Fruit fly (Drosophila melanogaster) whole organism, embryonic: ENCODE data around the gene fmt.

Source experiments
- Adf1 ChIP-seq: fragments of 200-800 bp; sonication (Bioruptor generic); IDR thresholded peaks from 2 replicates; pipeline ENCODE4 v1.3.6; 2022; ENCODE audit warnings: missing biosample characterization, missing genetic modification characterization
- B-H1 ChIP-seq: fragments of 200-800 bp; sonication (Bioruptor generic); IDR thresholded peaks from 3 replicates; pipeline ENCODE4 v1.3.6; 2022; ENCODE audit warnings: missing biosample characterization, missing genetic modification characterization
- CG10654 ChIP-seq: fragments of 200-800 bp; sonication (Bioruptor generic); optimal IDR thresholded peaks from 2 replicates; lab custom pipeline; 2016; ENCODE audit warnings: missing biosample characterization, missing genetic modification characterization
- CG13287 ChIP-seq: fragments of 200-800 bp; sonication (Bioruptor generic); IDR thresholded peaks from 2 replicates; pipeline ENCODE4 v1.3.6; 2022; ENCODE audit warnings: missing biosample characterization, missing genetic modification characterization; ENCODE audit not compliant: partially characterized antibody
- CG15601 ChIP-seq: fragments of 200-800 bp; sonication (Bioruptor generic); optimal IDR thresholded peaks from 3 replicates; lab custom pipeline; 2019; ENCODE audit warnings: missing biosample characterization, mild to moderate bottlenecking, missing genetic modification characterization, moderate library complexity
- CG1603 ChIP-seq: fragments of 200-800 bp; sonication (Bioruptor generic); optimal IDR thresholded peaks from 2 replicates; lab custom pipeline; 2019; ENCODE audit warnings: missing biosample characterization, mild to moderate bottlenecking, missing genetic modification characterization, moderate library complexity
- CG1647 ChIP-seq: fragments of 200-800 bp; sonication (Bioruptor generic); optimal IDR thresholded peaks from 3 replicates; lab custom pipeline; 2016; ENCODE audit warnings: missing biosample characterization, missing genetic modification characterization
- CG16813 ChIP-seq: fragments of 200-800 bp; sonication (Bioruptor generic); IDR thresholded peaks from 3 replicates; pipeline ENCODE4 v1.3.6; 2022; ENCODE audit warnings: missing biosample characterization, missing genetic modification characterization; ENCODE audit not compliant: partially characterized antibody
- CG18476 ChIP-seq: fragments of 200-800 bp; sonication (Bioruptor generic); optimal IDR thresholded peaks from 2 replicates; lab custom pipeline; 2016; ENCODE audit warnings: missing biosample characterization, mild to moderate bottlenecking, missing genetic modification characterization
- CG2120 ChIP-seq: fragments of 200-800 bp; sonication (Bioruptor generic); optimal IDR thresholded peaks from 3 replicates; lab custom pipeline; 2016; ENCODE audit warnings: missing biosample characterization, missing genetic modification characterization
- CG30403 ChIP-seq: fragments of 200-800 bp; sonication (Bioruptor generic); optimal IDR thresholded peaks from 3 replicates; lab custom pipeline; 2016; ENCODE audit warnings: missing biosample characterization, missing genetic modification characterization
- CG31365 ChIP-seq: fragments of 200-800 bp; sonication (Bioruptor generic); optimal IDR thresholded peaks from 2 replicates; lab custom pipeline; 2018; ENCODE audit warnings: missing biosample characterization, mild to moderate bottlenecking, missing genetic modification characterization
- CG32772 ChIP-seq: fragments of 200-800 bp; sonication (Bioruptor generic); IDR thresholded peaks from 2 replicates; pipeline ENCODE4 v1.3.6; 2022; ENCODE audit warnings: missing biosample characterization, missing genetic modification characterization
- CG3847 ChIP-seq: fragments of 200-800 bp; sonication (Bioruptor generic); IDR thresholded peaks from 2 replicates; pipeline ENCODE4 v1.3.6; 2022; ENCODE audit warnings: missing biosample characterization, missing genetic modification characterization
- CG4707 ChIP-seq: fragments of 200-800 bp; sonication (Bioruptor generic); optimal IDR thresholded peaks from 2 replicates; lab custom pipeline; 2018; ENCODE audit warnings: missing biosample characterization, mild to moderate bottlenecking, missing genetic modification characterization, moderate library complexity
- CG5180 ChIP-seq: fragments of 200-800 bp; sonication (Bioruptor generic); optimal IDR thresholded peaks from 3 replicates; lab custom pipeline; 2017; ENCODE audit warnings: missing biosample characterization, missing genetic modification characterization, mild to moderate bottlenecking, moderate library complexity, missing genetic modification reagents
- CG6683 ChIP-seq: fragments of 200-800 bp; sonication (Bioruptor generic); optimal IDR thresholded peaks from 2 replicates; lab custom pipeline; 2017; ENCODE audit warnings: missing biosample characterization, mild to moderate bottlenecking, missing genetic modification characterization, missing genetic modification reagents
- CG6765 ChIP-seq: fragments of 200-800 bp; sonication (Bioruptor generic); optimal IDR thresholded peaks from 3 replicates; lab custom pipeline; 2017; ENCODE audit warnings: missing biosample characterization, mild to moderate bottlenecking, missing genetic modification characterization
- CG8290 ChIP-seq, 3 experiments: fragments of 200-800 bp; sonication (Bioruptor generic); optimal IDR thresholded peaks; 2 replicates each; lab custom pipeline; 2016 to 2019; ENCODE audit warnings: missing biosample characterization in 3 of 3, missing genetic modification characterization in 3 of 3, mild to moderate bottlenecking in 2 of 3, moderate library complexity in 1 of 3
- CG8944 ChIP-seq: fragments of 200-800 bp; sonication (Bioruptor generic); optimal IDR thresholded peaks from 3 replicates; lab custom pipeline; 2016; ENCODE audit warnings: missing biosample characterization, missing genetic modification characterization
- Camta ChIP-seq: fragments of 200-800 bp; sonication (Bioruptor generic); optimal IDR thresholded peaks from 2 replicates; lab custom pipeline; 2016; ENCODE audit warnings: missing biosample characterization, missing genetic modification characterization
- Deaf1 ChIP-seq: fragments of 200-800 bp; optimal IDR thresholded peaks from 3 replicates; lab custom pipeline; 2019; ENCODE audit warnings: missing biosample characterization, mild to moderate bottlenecking, missing genetic modification characterization, moderate library complexity
- Gsc ChIP-seq: fragments of 200-800 bp; sonication (Bioruptor generic); IDR thresholded peaks from 2 replicates; pipeline ENCODE4 v1.3.6; 2022; ENCODE audit warnings: missing biosample characterization, missing genetic modification characterization
- Gug ChIP-seq: fragments of 200-800 bp; sonication (Bioruptor generic); IDR thresholded peaks from 4 replicates; pipeline ENCODE4 v1.3.6; 2022; ENCODE audit warnings: missing biosample characterization, missing genetic modification characterization
- Med ChIP-seq: fragments of 200-800 bp; sonication (Bioruptor generic); peaks from one replicate; lab custom pipeline; 2016; ENCODE audit warnings: missing biosample characterization, missing genetic modification characterization, mild to moderate bottlenecking, inconsistent platforms, moderate library complexity
- NC2α ChIP-seq: fragments of 200-800 bp; sonication (Bioruptor generic); optimal IDR thresholded peaks from 2 replicates; lab custom pipeline; 2016; ENCODE audit warnings: missing biosample characterization, missing genetic modification characterization
- NC2β ChIP-seq: fragments of 200-800 bp; sonication (Bioruptor generic); optimal IDR thresholded peaks from 2 replicates; lab custom pipeline; 2016; ENCODE audit warnings: missing biosample characterization, missing genetic modification characterization
- Nf-YB ChIP-seq: fragments of 200-800 bp; sonication (Bioruptor generic); optimal IDR thresholded peaks from 3 replicates; lab custom pipeline; 2019; ENCODE audit warnings: missing biosample characterization, mild to moderate bottlenecking, missing genetic modification characterization, moderate library complexity
- Oli ChIP-seq: fragments of 200-800 bp; sonication (Bioruptor generic); optimal IDR thresholded peaks from 2 replicates; lab custom pipeline; 2018; ENCODE audit warnings: missing biosample characterization, mild to moderate bottlenecking, missing genetic modification characterization, moderate library complexity
- Six4 ChIP-seq: fragments of 200-800 bp; sonication (Bioruptor generic); optimal IDR thresholded peaks from 2 replicates; lab custom pipeline; 2016; ENCODE audit warnings: missing biosample characterization, missing genetic modification characterization
- Ssrp ChIP-seq: fragments of 200-800 bp; sonication (Bioruptor generic); optimal IDR thresholded peaks from 2 replicates; lab custom pipeline; 2018; ENCODE audit warnings: missing biosample characterization, mild to moderate bottlenecking, missing genetic modification characterization, moderate library complexity
- Xbp1 ChIP-seq: fragments of 200-800 bp; sonication (Bioruptor generic); optimal IDR thresholded peaks from 3 replicates; lab custom pipeline; 2016; ENCODE audit warnings: missing biosample characterization, mild to moderate bottlenecking, missing genetic modification characterization
- Xrp1 ChIP-seq: fragments of 200-800 bp; sonication (Bioruptor generic); IDR thresholded peaks from 2 replicates; pipeline ENCODE4 v1.3.6; 2022; ENCODE audit warnings: missing biosample characterization, missing genetic modification characterization
- corto ChIP-seq: fragments of 200-800 bp; sonication (Bioruptor generic); optimal IDR thresholded peaks from 2 replicates; lab custom pipeline; 2016; ENCODE audit warnings: missing biosample characterization, mild to moderate bottlenecking, missing genetic modification characterization, moderate library complexity
- dati ChIP-seq: fragments of 200-800 bp; sonication (Bioruptor generic); IDR thresholded peaks from 2 replicates; pipeline ENCODE4 v1.3.6; 2022; ENCODE audit warnings: missing biosample characterization, missing genetic modification characterization
- dm ChIP-seq: fragments of 200-800 bp; sonication (Bioruptor generic); optimal IDR thresholded peaks from 3 replicates; lab custom pipeline; 2016; ENCODE audit warnings: missing biosample characterization, missing genetic modification characterization
- ewg ChIP-seq: fragments of 200-800 bp; sonication (Bioruptor generic); optimal IDR thresholded peaks from 3 replicates; lab custom pipeline; 2017; ENCODE audit warnings: mild to moderate bottlenecking, missing biosample characterization, missing genetic modification reagents, missing genetic modification characterization
- fd102C ChIP-seq: fragments of 200-800 bp; sonication (Bioruptor generic); optimal IDR thresholded peaks from 2 replicates; lab custom pipeline; 2018; ENCODE audit warnings: missing biosample characterization, mild to moderate bottlenecking, missing genetic modification characterization, moderate library complexity
- fd3F ChIP-seq: fragments of 200-800 bp; sonication (Bioruptor generic); optimal IDR thresholded peaks from 2 replicates; lab custom pipeline; 2018; ENCODE audit warnings: missing biosample characterization, mild to moderate bottlenecking, missing genetic modification characterization, moderate library complexity
- fd96Cb ChIP-seq: fragments of 200-800 bp; sonication (Bioruptor generic); optimal IDR thresholded peaks from 2 replicates; lab custom pipeline; 2018; ENCODE audit warnings: missing biosample characterization, mild to moderate bottlenecking, missing genetic modification characterization, moderate library complexity
- insv ChIP-seq, 2 experiments: fragments of 200-800 bp; sonication (Bioruptor generic); optimal IDR thresholded peaks; 3 replicates each; lab custom pipeline; 2016 to 2018; ENCODE audit warnings: missing biosample characterization in 2 of 2, missing genetic modification characterization in 2 of 2
- kah ChIP-seq: fragments of 200-800 bp; sonication (Bioruptor generic); optimal IDR thresholded peaks from 2 replicates; lab custom pipeline; 2018; ENCODE audit warnings: missing biosample characterization, mild to moderate bottlenecking, missing genetic modification characterization
- onecut ChIP-seq: fragments of 200-800 bp; sonication (Bioruptor generic); IDR thresholded peaks from 2 replicates; pipeline ENCODE4 v1.3.6; 2022; ENCODE audit warnings: missing biosample characterization, missing genetic modification characterization
- p53 ChIP-seq: fragments of 200-800 bp; sonication (Bioruptor generic); optimal IDR thresholded peaks from 2 replicates; lab custom pipeline; 2016; ENCODE audit warnings: missing biosample characterization, missing genetic modification characterization
- pros ChIP-seq: fragments of 200-800 bp; sonication (Bioruptor generic); optimal IDR thresholded peaks from 3 replicates; lab custom pipeline; 2019; ENCODE audit warnings: missing biosample characterization, mild to moderate bottlenecking, missing genetic modification characterization, moderate library complexity
- schlank ChIP-seq: fragments of 200-800 bp; sonication (Bioruptor generic); optimal IDR thresholded peaks from 2 replicates; lab custom pipeline; 2018; ENCODE audit warnings: missing biosample characterization, mild to moderate bottlenecking, missing genetic modification characterization
- sna ChIP-seq: fragments of 200-800 bp; sonication (Bioruptor generic); IDR thresholded peaks from 2 replicates; pipeline ENCODE4 v1.3.6; 2022; ENCODE audit warnings: missing biosample characterization, missing genetic modification characterization; ENCODE audit not compliant: partially characterized antibody
- twi ChIP-seq: fragments of 200-800 bp; optimal IDR thresholded peaks from 2 replicates; lab custom pipeline; 2019; ENCODE audit warnings: missing biosample characterization, mild to moderate bottlenecking, missing genetic modification characterization, moderate library complexity
- wek ChIP-seq: fragments of 200-800 bp; sonication (Bioruptor generic); optimal IDR thresholded peaks from 3 replicates; lab custom pipeline; 2018; ENCODE audit warnings: missing biosample characterization, mild to moderate bottlenecking, missing genetic modification characterization, moderate library complexity

The fmt gene

dm6 chr3L:6215976-6216786 lies 42.5 kb upstream of the fmt start (continued):
- TF ChIP-seq CG2120 (GFP tag; lab: Kevin White, UChicago) (no peak), CG4707 (GFP tag; lab: Kevin White, UChicago) (peak; percentile 40), Xrp1 (GFP tag; lab: Robert Waterston, UW) (peak; percentile 57), onecut (peak; percentile 54), CG18476 (GFP tag; lab: Kevin White, UChicago) (no peak), CG15601 (no peak), schlank (tag; lab: Kevin White, UChicago) (peak; percentile 28), Med (GFP tag; lab: Kevin White, UChicago) (peak; percentile 85), p53 (GFP tag; lab: Kevin White, UChicago) (no peak), CG5180 (GFP tag; lab: Kevin White, UChicago) (peak; percentile 64), Deaf1 (peak; percentile 22), NC2β (no peak), CG30403 (GFP tag; lab: Kevin White, UChicago) (no peak), Adf1 (GFP tag; lab: Robert Waterston, UW) (no peak), CG1647 (GFP tag; lab: Kevin White, UChicago) (no peak), NC2α (GFP tag; lab: Kevin White, UChicago) (no peak), Camta (GFP tag; lab: Kevin White, UChicago) (no peak), CG31365 (peak; percentile 67), Gug (GFP tag; lab: Robert Waterston, UW) (no peak), CG6683 (GFP tag; lab: Kevin White, UChicago) (no peak), kah (GFP tag; lab: Kevin White, UChicago) (peak; percentile 55), fd96Cb (peak; percentile 17), CG6765 (GFP tag; lab: Kevin White, UChicago) (peak; percentile 53), dati (no peak), CG16813 (GFP tag; lab: Robert Waterston, UW) (no peak), corto (GFP tag; lab: Kevin White, UChicago) (no peak), CG32772 (GFP tag; lab: Robert Waterston, UW) (no peak), CG8944 (no peak), Six4 (GFP tag; lab: Kevin White, UChicago) (no peak), Ssrp (tag; lab: Kevin White, UChicago) (no peak), Gsc (GFP tag; lab: Robert Waterston, UW) (no peak), ewg (GFP tag; lab: Kevin White, UChicago) (no peak), CG1603 (tag; lab: Kevin White, UChicago) (no peak), Nf-YB (GFP tag; lab: Kevin White, UChicago) (peak; percentile 24), fd102C (GFP tag; lab: Kevin White, UChicago) (peak; percentile 60), B-H1 (GFP tag; lab: Robert Waterston, UW) (no peak), dm (GFP tag; lab: Kevin White, UChicago) (peak; percentile 0), fd3F (GFP tag; lab: Kevin White, UChicago) (no peak), Oli (tag; lab: Kevin White, UChicago) (no peak), insv (GFP tag; optimal IDR thresholded peaks at IDR 0.05; lab: Kevin White, UChicago) (peak in 1 of 2 experiments; percentile 18), wek (GFP tag; lab: Kevin White, UChicago) (peak; percentile 73), CG13287 (GFP tag; lab: Robert Waterston, UW) (no peak), CG8290 (GFP tag; optimal IDR thresholded peaks at IDR 0.05; lab: Kevin White, UChicago) (no peak), CG8290 (tag; optimal IDR thresholded peaks at IDR 0.05; lab: Kevin White, UChicago) (peak in 1 of 2 experiments; percentile 4), CG3847 (GFP tag; lab: Robert Waterston, UW) (no peak), Xbp1 (GFP tag; lab: Kevin White, UChicago) (no peak), pros (GFP tag; lab: Kevin White, UChicago) (peak; percentile 58), twi (tag; lab: Kevin White, UChicago) (peak; percentile 88), CG10654 (GFP tag; lab: Kevin White, UChicago) (no peak), sna (GFP tag; lab: Robert Waterston, UW) (no peak)
